Fruit fly (Drosophila melanogaster): ENCODE measurements around the gene Polr2B.

The Polr2B gene

dm6 chr3R:14108158-14108921, 17.3 kb upstream of the Polr2B start, which contains the start of gene CG12402 (continued):
- TF ChIP-seq lov (optimal IDR thresholded peaks at IDR 0.05) = no peak
- TF ChIP-seq lov (GFP tag; IDR thresholded peaks at IDR 0.05) = peak; percentile 92; the same call in 2 of the 3 replicates
- TF ChIP-seq sob (GFP tag; IDR thresholded peaks at IDR 0.05) = peak; percentile 79; the same call in 1 of the 2 replicates
- peak; percentile 98 for TF ChIP-seq kni (GFP tag; optimal IDR thresholded peaks at IDR 0.05)
- TF ChIP-seq Lhr (GFP tag; optimal IDR thresholded peaks at IDR 0.05) = peak; percentile 47
- peak; percentile 52; the same call in 1 of the 3 replicates for TF ChIP-seq CG6175 (GFP tag; IDR thresholded peaks at IDR 0.05)
- TF ChIP-seq NFAT (GFP tag; IDR thresholded peaks at IDR 0.05) = peak; percentile 64
- TF ChIP-seq bigmax (GFP tag; optimal IDR thresholded peaks at IDR 0.05) = no peak
- peak; percentile 64 for TF ChIP-seq CG1647 (GFP tag; optimal IDR thresholded peaks at IDR 0.05)
- TF ChIP-seq danr (GFP tag; IDR thresholded peaks at IDR 0.05) = peak; percentile 70
- TF ChIP-seq klu (GFP tag; IDR thresholded peaks at IDR 0.05) = peak; percentile 63
- peak; percentile 36 for TF ChIP-seq CG12744 (GFP tag; optimal IDR thresholded peaks at IDR 0.05)
- no peak for TF ChIP-seq mld (GFP tag; IDR thresholded peaks at IDR 0.05; ENCODE audit: partially characterized antibody)
- TF ChIP-seq sqz (GFP tag; optimal IDR thresholded peaks at IDR 0.05) = peak; percentile 86
- TF ChIP-seq Deaf1 (tag; optimal IDR thresholded peaks at IDR 0.05) = peak; percentile 70
- TF ChIP-seq CG4820 (GFP tag; optimal IDR thresholded peaks at IDR 0.05) = peak; percentile 77
- TF ChIP-seq emc (GFP tag; optimal IDR thresholded peaks at IDR 0.05) = no peak
- TF ChIP-seq CG13894 (tag; optimal IDR thresholded peaks at IDR 0.05) = peak; percentile 63
- TF ChIP-seq Awh (GFP tag; IDR thresholded peaks at IDR 0.05) = peak; percentile 91
- TF ChIP-seq schlank (tag; optimal IDR thresholded peaks at IDR 0.05) = peak; percentile 12
- peak; percentile 45 for TF ChIP-seq CG33557 (GFP tag; optimal IDR thresholded peaks at IDR 0.05)
- peak; percentile 42; the same call in 2 of the 3 replicates for TF ChIP-seq zen2 (GFP tag; IDR thresholded peaks at IDR 0.05; ENCODE audit: partially characterized antibody)
- TF ChIP-seq gem (tag; optimal IDR thresholded peaks at IDR 0.05) = peak; percentile 91
- TF ChIP-seq Optix (GFP tag; IDR thresholded peaks at IDR 0.05) = peak; percentile 70
- peak; percentile 56 for TF ChIP-seq Mes4 (GFP tag; optimal IDR thresholded peaks at IDR 0.05)
- TF ChIP-seq vvl (GFP tag; IDR thresholded peaks at IDR 0.05) = peak; percentile 95
- peak; percentile 99 for TF ChIP-seq ftz-f1 (GFP tag; optimal IDR thresholded peaks at IDR 0.05)
- TF ChIP-seq Bteb2 (GFP tag; optimal IDR thresholded peaks at IDR 0.05) = peak; percentile 9
- TF ChIP-seq tll (GFP tag; optimal IDR thresholded peaks at IDR 0.05) = peak in 1 of 2 experiments; percentile 80
- peak; percentile 80 for TF ChIP-seq ara (GFP tag; IDR thresholded peaks at IDR 0.05)
- peak; percentile 11 for TF ChIP-seq CG9797 (GFP tag; optimal IDR thresholded peaks at IDR 0.05)
- TF ChIP-seq Dp (GFP tag; optimal IDR thresholded peaks at IDR 0.05) = peak; percentile 12
- peak; percentile 75 for TF ChIP-seq Nf-YA (GFP tag; IDR thresholded peaks at IDR 0.05)
- TF ChIP-seq CG18764 (GFP tag; optimal IDR thresholded peaks at IDR 0.05) = peak; percentile 79
- peak; percentile 16 for TF ChIP-seq twi (tag; optimal IDR thresholded peaks at IDR 0.05)
- peak; percentile 67 for TF ChIP-seq CG8281 (tag; optimal IDR thresholded peaks at IDR 0.05)
- TF ChIP-seq pros (GFP tag; optimal IDR thresholded peaks at IDR 0.05) = peak; percentile 96
- TF ChIP-seq CG17912 (GFP tag; optimal IDR thresholded peaks at IDR 0.05) = peak; percentile 9
- TF ChIP-seq CG6254 (GFP tag; optimal IDR thresholded peaks at IDR 0.05) = peak; percentile 84
- peak; percentile 29; the same call in 1 of the 2 replicates for TF ChIP-seq CG8765 (GFP tag; IDR thresholded peaks at IDR 0.05)
- peak; percentile 71 for TF ChIP-seq tio (GFP tag; optimal IDR thresholded peaks at IDR 0.05)
- peak; percentile 36 for TF ChIP-seq pho (GFP tag; optimal IDR thresholded peaks at IDR 0.05)
- peak; percentile 6 for TF ChIP-seq eyg (GFP tag; optimal IDR thresholded peaks at IDR 0.05)
- no peak for TF ChIP-seq CG14965 (GFP tag; optimal IDR thresholded peaks at IDR 0.05; ENCODE audit: borderline replicate concordance)
- peak; percentile 52 to 93 for TF ChIP-seq Pdp1 (GFP tag; optimal IDR thresholded peaks at IDR 0.05)
- TF ChIP-seq NK7.1 (GFP tag; optimal IDR thresholded peaks at IDR 0.05) = peak; percentile 11
- TF ChIP-seq Dad (GFP tag; optimal IDR thresholded peaks at IDR 0.05) = peak; percentile 32
- peak; percentile 54 for TF ChIP-seq CG18011 (GFP tag; optimal IDR thresholded peaks at IDR 0.05)
- TF ChIP-seq CG16815 (GFP tag; optimal IDR thresholded peaks at IDR 0.05) = peak; percentile 43

Measured in whole organism, embryonic.